Fruit fly (Drosophila melanogaster) Kc167 (cell line): Measurements from ENCODE around the gene Ir75d.

Experiments used
- Myc ChIP-seq: fragments of >200 bp; optimal IDR thresholded peaks from 2 replicates; lab custom pipeline; 2017; ENCODE audit warnings: missing external identifiers
- Sin3A ChIP-seq: fragments of >200 bp; optimal IDR thresholded peaks from 2 replicates; lab custom pipeline; 2018; ENCODE audit warnings: missing external identifiers
- h ChIP-seq: fragments of >200 bp; optimal IDR thresholded peaks from 3 replicates; lab custom pipeline; 2018; ENCODE audit warnings: missing external identifiers
- insv ChIP-seq: fragments of >200 bp; optimal IDR thresholded peaks from 3 replicates; lab custom pipeline; 2018; ENCODE audit warnings: missing external identifiers
- psq ChIP-seq: fragments of >200 bp; optimal IDR thresholded peaks from 2 replicates; lab custom pipeline; 2017; ENCODE audit warnings: missing external identifiers
- ttk ChIP-seq: sonication (Bioruptor generic); optimal IDR thresholded peaks from 2 replicates; lab custom pipeline; 2017; ENCODE audit warnings: missing external identifiers

dm6 chr3L:18891986-18892385 lies 19.0 kb downstream of the Ir75d start, which contains the start of gene NijB:
- TF ChIP-seq psq (lab: Kevin White, UChicago) (no peak), ttk (lab: Kevin White, UChicago) (no peak), Myc (lab: Kevin White, UChicago) (no peak), Sin3A (no peak), insv (lab: Kevin White, UChicago) (no peak), h (no peak)
